Fruit fly (Drosophila melanogaster) ovary, adult (tissue): Measurements from ENCODE around the gene Spn85F.

Experiments
- CG17801 ChIP-seq: fragments of 200-800 bp; optimal IDR thresholded peaks from 2 replicates; lab custom pipeline; 2019; ENCODE audit warnings: missing biosample characterization, mild to moderate bottlenecking, missing genetic modification characterization, moderate library complexity; ENCODE audit not compliant: partially characterized antibody

The Spn85F gene

dm6 chr3R:9968239-9968638 lies 28.7 kb upstream of the Spn85F start:
- TF ChIP-seq CG17801 (GFP tag; lab: Kevin White, UChicago) = no peak

- TF ChIP-seq CG17801 (GFP tag; lab: Kevin White, UChicago) = no peak
Measured at dm6 chr3R:9968827-9969675, 27.9 kb upstream of the Spn85F start.

dm6 chr3R:9977494-9977893 lies 19.5 kb upstream of the Spn85F start:
- no peak for TF ChIP-seq CG17801 (GFP tag; lab: Kevin White, UChicago)

dm6 chr3R:9978977-9979376 lies 18.0 kb upstream of the Spn85F start:
- no peak for TF ChIP-seq CG17801 (GFP tag; lab: Kevin White, UChicago)

- TF ChIP-seq CG17801 (GFP tag; lab: Kevin White, UChicago) = peak; percentile 19
Measured at dm6 chr3R:9985585-9986393, 11.2 kb upstream of the Spn85F start, which contains the start of gene Art4. Art4 (minus strand) TSS chr3R:9986060.

dm6 chr3R:10001174-10001789 lies 4.3 kb downstream of the Spn85F start, which contains the start of gene CG5359:
CG5359 (minus strand) TSS chr3R:10001276.
- no peak for TF ChIP-seq CG17801 (GFP tag; lab: Kevin White, UChicago)

dm6 chr3R:10024032-10024712 lies 27.2 kb downstream of the Spn85F start:
- TF ChIP-seq CG17801 (GFP tag; lab: Kevin White, UChicago) = no peak

- TF ChIP-seq CG17801 (GFP tag; lab: Kevin White, UChicago) = no peak
Measured at dm6 chr3R:10025050-10025449, 28.1 kb downstream of the Spn85F start, which contains the start of gene CG31407. CG31407 (minus strand) TSS chr3R:10025150.

- TF ChIP-seq CG17801 (GFP tag; lab: Kevin White, UChicago) = no peak
Measured at dm6 chr3R:10028378-10028777, 31.4 kb downstream of the Spn85F start.

dm6 chr3R:10031480-10031879 lies 34.5 kb downstream of the Spn85F start:
- no peak for TF ChIP-seq CG17801 (GFP tag; lab: Kevin White, UChicago)

- no peak for TF ChIP-seq CG17801 (GFP tag; lab: Kevin White, UChicago)
Measured at dm6 chr3R:10032951-10033720, 36.2 kb downstream of the Spn85F start.

dm6 chr3R:10034995-10035446 lies 38.1 kb downstream of the Spn85F start:
- TF ChIP-seq CG17801 (GFP tag; lab: Kevin White, UChicago) = no peak

dm6 chr3R:10035765-10036164 lies 38.8 kb downstream of the Spn85F start:
- TF ChIP-seq CG17801 (GFP tag; lab: Kevin White, UChicago) = no peak

dm6 chr3R:10039188-10039587 lies 42.2 kb downstream of the Spn85F start:
- no peak for TF ChIP-seq CG17801 (GFP tag; lab: Kevin White, UChicago)
